Fruit fly (Drosophila melanogaster) whole organism, embryonic: ENCODE data around the gene CG15891.

Experiments used
- BEAF-32 ChIP-seq: fragments of 200-800 bp; sonication (Bioruptor generic); optimal IDR thresholded peaks from 3 replicates; lab custom pipeline; 2017; ENCODE audit warnings: missing biosample characterization, missing genetic modification characterization, mild to moderate bottlenecking, moderate library complexity, missing genetic modification reagents
- C15 ChIP-seq: fragments of 200-800 bp; sonication (Bioruptor generic); IDR thresholded peaks from 3 replicates; pipeline ENCODE4 v1.3.6; 2022; ENCODE audit warnings: missing biosample characterization, missing genetic modification characterization
- CG10462 ChIP-seq: fragments of 200-800 bp; sonication (Bioruptor generic); optimal IDR thresholded peaks from 2 replicates; lab custom pipeline; 2016; ENCODE audit warnings: missing biosample characterization, missing genetic modification characterization
- CG12744 ChIP-seq: fragments of 200-800 bp; sonication (Bioruptor generic); optimal IDR thresholded peaks from 2 replicates; lab custom pipeline; 2016; ENCODE audit warnings: missing biosample characterization, missing genetic modification characterization
- CG14667 ChIP-seq: fragments of 200-800 bp; sonication (Bioruptor generic); IDR thresholded peaks from 2 replicates; pipeline ENCODE4 v1.3.6; 2022; ENCODE audit warnings: missing biosample characterization, missing genetic modification characterization
- CG14710 ChIP-seq: fragments of 200-800 bp; sonication (Bioruptor generic); optimal IDR thresholded peaks from 3 replicates; lab custom pipeline; 2019; ENCODE audit warnings: missing biosample characterization, mild to moderate bottlenecking, missing genetic modification characterization, moderate library complexity
- CG15011 ChIP-seq: fragments of 200-800 bp; sonication (Bioruptor generic); optimal IDR thresholded peaks from 3 replicates; lab custom pipeline; 2018; ENCODE audit warnings: missing biosample characterization, mild to moderate bottlenecking, missing genetic modification characterization
- CG15269 ChIP-seq: fragments of 200-800 bp; sonication (Bioruptor generic); optimal IDR thresholded peaks from 2 replicates; lab custom pipeline; 2018; ENCODE audit warnings: missing biosample characterization, mild to moderate bottlenecking, missing genetic modification characterization, moderate library complexity
- CG1529 ChIP-seq: fragments of 200-800 bp; sonication (Bioruptor generic); optimal IDR thresholded peaks from 3 replicates; lab custom pipeline; 2018; ENCODE audit warnings: missing biosample characterization, missing genetic modification characterization
- CG16813 ChIP-seq: fragments of 200-800 bp; sonication (Bioruptor generic); IDR thresholded peaks from 3 replicates; pipeline ENCODE4 v1.3.6; 2022; ENCODE audit warnings: missing biosample characterization, missing genetic modification characterization; ENCODE audit not compliant: partially characterized antibody
- CG17612 ChIP-seq: fragments of 200-800 bp; sonication (Bioruptor generic); IDR thresholded peaks from 2 replicates; pipeline ENCODE4 v1.3.6; 2022; ENCODE audit warnings: missing biosample characterization, missing genetic modification characterization
- CG18599 ChIP-seq: fragments of 200-800 bp; sonication (Bioruptor generic); optimal IDR thresholded peaks from 3 replicates; lab custom pipeline; 2017; ENCODE audit warnings: missing biosample characterization, missing genetic modification characterization, mild to moderate bottlenecking, moderate library complexity, missing genetic modification reagents
- CG32532 ChIP-seq: fragments of 200-800 bp; sonication (Bioruptor generic); IDR thresholded peaks from 2 replicates; pipeline ENCODE4 v1.3.6; 2022; ENCODE audit warnings: missing biosample characterization, missing genetic modification characterization
- CG34422 ChIP-seq: fragments of 200-800 bp; sonication (Bioruptor generic); IDR thresholded peaks from 3 replicates; pipeline ENCODE4 v1.3.6; 2022; ENCODE audit warnings: missing biosample characterization, missing genetic modification characterization
- CG4404 ChIP-seq: fragments of 200-800 bp; sonication (Bioruptor generic); IDR thresholded peaks from 2 replicates; pipeline ENCODE4 v1.3.6; 2022; ENCODE audit warnings: missing biosample characterization, missing genetic modification characterization
- CG5180 ChIP-seq: fragments of 200-800 bp; sonication (Bioruptor generic); optimal IDR thresholded peaks from 3 replicates; lab custom pipeline; 2017; ENCODE audit warnings: missing biosample characterization, missing genetic modification characterization, mild to moderate bottlenecking, moderate library complexity, missing genetic modification reagents
- CG5953 ChIP-seq: fragments of 200-800 bp; sonication (Bioruptor generic); IDR thresholded peaks from 2 replicates; pipeline ENCODE4 v1.3.6; 2022; ENCODE audit warnings: missing biosample characterization, missing genetic modification characterization
- CG7357 ChIP-seq: fragments of 200-800 bp; sonication (Bioruptor generic); IDR thresholded peaks from 3 replicates; pipeline ENCODE4 v1.3.6; 2022; ENCODE audit warnings: missing biosample characterization, missing genetic modification characterization
- CG7839 ChIP-seq: fragments of 200-800 bp; sonication (Bioruptor generic); optimal IDR thresholded peaks from 3 replicates; lab custom pipeline; 2018; ENCODE audit warnings: missing biosample characterization, mild to moderate bottlenecking, missing genetic modification characterization, moderate library complexity
- CG8765 ChIP-seq: fragments of 200-800 bp; sonication (Bioruptor generic); IDR thresholded peaks from 2 replicates; pipeline ENCODE4 v1.3.6; 2022; ENCODE audit warnings: missing biosample characterization, missing genetic modification characterization
- CG9797 ChIP-seq: fragments of 200-800 bp; sonication (Bioruptor generic); optimal IDR thresholded peaks from 3 replicates; lab custom pipeline; 2018; ENCODE audit warnings: missing biosample characterization, mild to moderate bottlenecking, missing genetic modification characterization
- Ets65A ChIP-seq: fragments of 200-800 bp; sonication (Bioruptor generic); peaks from one replicate; lab custom pipeline; 2016; ENCODE audit warnings: missing biosample characterization, missing genetic modification characterization
- HLH4C ChIP-seq: fragments of 200-800 bp; sonication (Bioruptor generic); IDR thresholded peaks from 3 replicates; pipeline ENCODE4 v1.3.6; 2022; ENCODE audit warnings: missing biosample characterization, missing genetic modification characterization; ENCODE audit not compliant: partially characterized antibody
- HLH54F ChIP-seq: fragments of 200-800 bp; sonication (Bioruptor generic); optimal IDR thresholded peaks from 3 replicates; lab custom pipeline; 2016; ENCODE audit warnings: missing biosample characterization, missing genetic modification characterization
- HmgD ChIP-seq: fragments of 200-800 bp; sonication (Bioruptor generic); optimal IDR thresholded peaks from 3 replicates; lab custom pipeline; 2016; ENCODE audit warnings: missing biosample characterization, missing genetic modification characterization
- NC2α ChIP-seq: fragments of 200-800 bp; sonication (Bioruptor generic); optimal IDR thresholded peaks from 2 replicates; lab custom pipeline; 2016; ENCODE audit warnings: missing biosample characterization, missing genetic modification characterization
- NC2β ChIP-seq: fragments of 200-800 bp; sonication (Bioruptor generic); optimal IDR thresholded peaks from 2 replicates; lab custom pipeline; 2016; ENCODE audit warnings: missing biosample characterization, missing genetic modification characterization
- Optix ChIP-seq: fragments of 200-800 bp; sonication (Bioruptor generic); IDR thresholded peaks from 3 replicates; pipeline ENCODE4 v1.3.6; 2022; ENCODE audit warnings: missing biosample characterization, missing genetic modification characterization
- TFAM ChIP-seq: fragments of 200-800 bp; sonication (Bioruptor generic); optimal IDR thresholded peaks from 2 replicates; lab custom pipeline; 2017; ENCODE audit warnings: missing biosample characterization, missing genetic modification characterization, inconsistent platforms
- Xbp1 ChIP-seq: fragments of 200-800 bp; sonication (Bioruptor generic); optimal IDR thresholded peaks from 3 replicates; lab custom pipeline; 2016; ENCODE audit warnings: missing biosample characterization, mild to moderate bottlenecking, missing genetic modification characterization
- ac ChIP-seq: fragments of 200-800 bp; sonication (Bioruptor generic); optimal IDR thresholded peaks from 3 replicates; lab custom pipeline; 2017; ENCODE audit warnings: missing biosample characterization, mild to moderate bottlenecking, missing genetic modification characterization
- amos ChIP-seq: fragments of 200-800 bp; sonication (Bioruptor generic); IDR thresholded peaks from 2 replicates; pipeline ENCODE4 v1.3.6; 2022; ENCODE audit warnings: missing biosample characterization, missing genetic modification characterization; ENCODE audit not compliant: partially characterized antibody
- ap ChIP-seq: fragments of 200-800 bp; sonication (Bioruptor generic); IDR thresholded peaks from 2 replicates; pipeline ENCODE4 v1.3.6; 2022; ENCODE audit warnings: missing biosample characterization, missing genetic modification characterization
- bbx ChIP-seq: fragments of 200-800 bp; sonication (Bioruptor generic); IDR thresholded peaks from 2 replicates; pipeline ENCODE4 v1.3.6; 2022; ENCODE audit warnings: missing biosample characterization, missing genetic modification characterization; ENCODE audit not compliant: partially characterized antibody
- bcd ChIP-seq: fragments of 200-800 bp; sonication (Bioruptor generic); optimal IDR thresholded peaks from 2 replicates; lab custom pipeline; 2017; ENCODE audit warnings: missing biosample characterization, mild to moderate bottlenecking, missing genetic modification characterization
- corto ChIP-seq: fragments of 200-800 bp; sonication (Bioruptor generic); optimal IDR thresholded peaks from 2 replicates; lab custom pipeline; 2016; ENCODE audit warnings: missing biosample characterization, mild to moderate bottlenecking, missing genetic modification characterization, moderate library complexity
- croc ChIP-seq: fragments of 200-800 bp; sonication (Bioruptor generic); conservative IDR thresholded peaks from 3 replicates; pipeline ENCODE4 v1.3.6; 2022; ENCODE audit warnings: missing biosample characterization, missing genetic modification characterization
- dmrt99B ChIP-seq: fragments of 200-800 bp; sonication (Bioruptor generic); optimal IDR thresholded peaks from 2 replicates; lab custom pipeline; 2018; ENCODE audit warnings: missing biosample characterization, mild to moderate bottlenecking, missing genetic modification characterization, moderate library complexity
- dpn ChIP-seq, 2 experiments: fragments of 200-800 bp; sonication (Bioruptor generic); optimal IDR thresholded peaks; 3 replicates each; lab custom pipeline; 2016; ENCODE audit warnings: missing biosample characterization in 2 of 2, missing genetic modification characterization in 2 of 2
- esg ChIP-seq: fragments of 200-800 bp; sonication (Bioruptor generic); conservative IDR thresholded peaks from 2 replicates; pipeline ENCODE4 v1.3.6; 2022; ENCODE audit warnings: missing biosample characterization, missing genetic modification characterization
- gem ChIP-seq: fragments of 200-800 bp; sonication (Bioruptor generic); optimal IDR thresholded peaks from 2 replicates; lab custom pipeline; 2019; ENCODE audit warnings: missing biosample characterization, mild to moderate bottlenecking, missing genetic modification characterization, moderate library complexity
- gt ChIP-seq: fragments of 200-800 bp; sonication (Bioruptor generic); IDR thresholded peaks from 2 replicates; pipeline ENCODE4 v1.3.6; 2022; ENCODE audit warnings: missing biosample characterization, missing genetic modification characterization
- insv ChIP-seq, 2 experiments: fragments of 200-800 bp; sonication (Bioruptor generic); optimal IDR thresholded peaks; 3 replicates each; lab custom pipeline; 2016 to 2018; ENCODE audit warnings: missing biosample characterization in 2 of 2, missing genetic modification characterization in 2 of 2
- kah ChIP-seq: fragments of 200-800 bp; sonication (Bioruptor generic); optimal IDR thresholded peaks from 2 replicates; lab custom pipeline; 2018; ENCODE audit warnings: missing biosample characterization, mild to moderate bottlenecking, missing genetic modification characterization
- luna ChIP-seq: fragments of 200-800 bp; sonication (Bioruptor generic); optimal IDR thresholded peaks from 2 replicates; lab custom pipeline; 2016; ENCODE audit warnings: missing biosample characterization, missing genetic modification characterization
- pnt ChIP-seq: fragments of 200-800 bp; sonication (Bioruptor generic); optimal IDR thresholded peaks from 3 replicates; lab custom pipeline; 2016; ENCODE audit warnings: missing biosample characterization, missing genetic modification characterization
- slbo ChIP-seq: fragments of 200-800 bp; sonication (Bioruptor generic); IDR thresholded peaks from 2 replicates; pipeline ENCODE4 v1.3.6; 2022; ENCODE audit warnings: missing biosample characterization, missing genetic modification characterization
- vfl ChIP-seq: fragments of 200-800 bp; sonication (Bioruptor generic); optimal IDR thresholded peaks from 2 replicates; lab custom pipeline; 2016; ENCODE audit warnings: missing biosample characterization, missing genetic modification characterization
- wor ChIP-seq: fragments of 200-800 bp; sonication (Bioruptor generic); IDR thresholded peaks from 2 replicates; pipeline ENCODE4 v1.3.6; 2022; ENCODE audit warnings: missing biosample characterization, missing genetic modification characterization
- zfh2 ChIP-seq: fragments of 200-800 bp; sonication (Bioruptor generic); optimal IDR thresholded peaks from 2 replicates; lab custom pipeline; 2016; ENCODE audit warnings: missing biosample characterization, missing genetic modification characterization

Gene CG15891

DNA sequence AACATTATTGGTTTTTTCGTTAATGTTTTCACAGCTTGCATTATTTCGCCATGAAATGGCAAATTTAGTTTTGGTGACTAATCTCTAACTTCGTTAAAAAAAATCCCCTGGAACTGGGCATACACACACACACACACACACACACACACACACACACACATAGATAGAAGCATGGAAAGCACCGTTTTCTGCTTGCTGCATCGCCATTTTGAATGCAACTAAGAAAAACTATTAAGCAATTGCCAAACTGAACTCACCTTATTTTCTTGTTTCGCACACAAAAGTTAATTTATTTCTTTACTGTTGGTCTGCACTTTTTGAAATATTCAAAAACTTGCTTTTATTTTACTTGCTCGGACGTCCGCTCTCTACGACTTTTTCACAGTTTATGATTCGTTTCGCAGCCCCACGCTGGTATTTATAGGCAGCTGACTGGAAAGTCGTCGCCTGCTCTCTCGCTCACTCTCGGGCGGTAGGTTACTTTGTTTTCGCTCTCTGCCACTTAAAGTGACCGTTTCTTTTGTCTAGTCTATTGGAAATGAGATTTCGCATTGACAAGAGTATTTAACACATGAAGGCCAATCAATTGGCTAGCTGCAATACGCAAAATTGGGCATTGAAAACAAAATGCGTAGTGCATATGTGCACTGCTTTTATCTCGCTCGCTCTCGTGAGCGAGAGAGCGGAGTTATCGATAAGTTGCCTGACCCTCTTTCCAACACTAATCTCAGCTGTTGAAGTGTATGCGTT is 16.1 kb downstream of the CG15891 start (continued):
- TF ChIP-seq luna (GFP tag; lab: Kevin White, UChicago) = no peak
- no peak for TF ChIP-seq dmrt99B (tag; lab: Kevin White, UChicago)
- TF ChIP-seq zfh2 (GFP tag; lab: Kevin White, UChicago) = no peak
- no peak for TF ChIP-seq TFAM
- TF ChIP-seq CG15269 (tag; lab: Kevin White, UChicago) = no peak
- TF ChIP-seq bbx (GFP tag; lab: Robert Waterston, UW) = peak; percentile 37; the same call in 1 of the 2 replicates
- TF ChIP-seq insv (GFP tag; optimal IDR thresholded peaks at IDR 0.05; lab: Kevin White, UChicago) = peak in 1 of 2 experiments; percentile 49
- no peak for TF ChIP-seq CG5180 (GFP tag; lab: Kevin White, UChicago)
- peak; percentile 63; the same call in 2 of the 3 replicates for TF ChIP-seq CG34422 (GFP tag; lab: Robert Waterston, UW)
- peak; percentile 63 for TF ChIP-seq NC2α (GFP tag; lab: Kevin White, UChicago)
- peak; percentile 44 for TF ChIP-seq CG9797 (GFP tag; lab: Kevin White, UChicago)
- TF ChIP-seq CG18599 (GFP tag; lab: Kevin White, UChicago) = peak; percentile 52
- no peak for TF ChIP-seq gt (GFP tag; lab: Robert Waterston, UW)
- no peak for TF ChIP-seq Optix (GFP tag; lab: Robert Waterston, UW)
- TF ChIP-seq CG7357 = no peak
- TF ChIP-seq CG32532 (GFP tag; lab: Robert Waterston, UW) = no peak
- no peak for TF ChIP-seq CG7839 (tag; lab: Kevin White, UChicago)
- TF ChIP-seq Xbp1 (GFP tag; lab: Kevin White, UChicago) = no peak
- TF ChIP-seq pnt (GFP tag; lab: Kevin White, UChicago) = no peak
- no peak for TF ChIP-seq CG10462 (GFP tag; lab: Kevin White, UChicago)
- no peak for TF ChIP-seq C15
- TF ChIP-seq HmgD (GFP tag; lab: Kevin White, UChicago) = no peak
- peak; percentile 12 for TF ChIP-seq bcd (GFP tag; lab: Kevin White, UChicago)
- no peak for TF ChIP-seq CG5953 (GFP tag; lab: Robert Waterston, UW)
- no peak for TF ChIP-seq dpn (GFP tag; optimal IDR thresholded peaks at IDR 0.05; lab: Kevin White, UChicago)
- TF ChIP-seq ap (GFP tag; lab: Robert Waterston, UW) = no peak
- no peak for TF ChIP-seq HLH54F (GFP tag; lab: Kevin White, UChicago)
- peak; percentile 7 for TF ChIP-seq kah (GFP tag; lab: Kevin White, UChicago)
- TF ChIP-seq CG14667 = no peak
- TF ChIP-seq HLH4C (GFP tag; lab: Robert Waterston, UW) = 0 out of 3 replicates have a peak, but pooled peaks have one; percentile 43
- peak; percentile 26; the same call in 1 of the 2 replicates for TF ChIP-seq amos (GFP tag; lab: Robert Waterston, UW)
- TF ChIP-seq CG15011 = no peak
- TF ChIP-seq CG16813 (GFP tag; lab: Robert Waterston, UW) = no peak
- no peak for TF ChIP-seq CG17612
- no peak for TF ChIP-seq CG8765 (GFP tag; lab: Robert Waterston, UW)
- TF ChIP-seq wor (GFP tag; lab: Robert Waterston, UW) = no peak
- no peak for TF ChIP-seq croc (GFP tag; lab: Robert Waterston, UW)
- no peak for TF ChIP-seq vfl (GFP tag; lab: Kevin White, UChicago)
- peak; percentile 36 for TF ChIP-seq CG14710 (tag; lab: Kevin White, UChicago)
- no peak for TF ChIP-seq CG12744 (GFP tag; lab: Kevin White, UChicago)
- TF ChIP-seq BEAF-32 (GFP tag; lab: Kevin White, UChicago) = peak; percentile 48
- TF ChIP-seq slbo (GFP tag; lab: Robert Waterston, UW) = no peak
- TF ChIP-seq corto (GFP tag; lab: Kevin White, UChicago) = no peak
- TF ChIP-seq gem (tag; lab: Kevin White, UChicago) = no peak
- TF ChIP-seq NC2β (GFP tag; lab: Kevin White, UChicago) = peak; percentile 29
- TF ChIP-seq CG1529 = no peak
- TF ChIP-seq ac (GFP tag; lab: Kevin White, UChicago) = no peak
- no peak for TF ChIP-seq esg
- TF ChIP-seq CG4404 (GFP tag; lab: Robert Waterston, UW) = no peak
- TF ChIP-seq Ets65A (GFP tag; lab: Kevin White, UChicago) = peak; percentile 53
